Worm (Caenorhabditis elegans): Measurements from ENCODE around the gene hpo-40.

- no peak for TF ChIP-seq mxl-2 (GFP tag; conservative IDR thresholded peaks at IDR 0.05)
- no peak for TF ChIP-seq ceh-82 (tag; optimal IDR thresholded peaks at IDR 0.05)
- no peak for TF ChIP-seq dmd-6 (GFP tag; IDR thresholded peaks at IDR 0.05)
- TF ChIP-seq duxl-1 (tag; optimal IDR thresholded peaks at IDR 0.05; ENCODE audit: poor library complexity), result no peak
- TF ChIP-seq daf-12 (tag; optimal IDR thresholded peaks at IDR 0.05), result no peak
- TF ChIP-seq jun-1 (tag; optimal IDR thresholded peaks at IDR 0.05), result no peak
- TF ChIP-seq ama-1 (optimal IDR thresholded peaks at IDR 0.05), result peak; percentile 59
- no peak for TF ChIP-seq ceh-32 (tag; optimal IDR thresholded peaks at IDR 0.05; ENCODE audit: poor library complexity)
- TF ChIP-seq zfp-2 (tag; optimal IDR thresholded peaks at IDR 0.05), result no peak
- no peak for TF ChIP-seq pha-4 (GFP tag; IDR thresholded peaks at IDR 0.05)
- TF ChIP-seq pha-4 (tag; optimal IDR thresholded peaks at IDR 0.05), result peak; percentile 68
- no peak for TF ChIP-seq ceh-28 (tag; optimal IDR thresholded peaks at IDR 0.05)
- TF ChIP-seq dmd-8 (GFP tag; IDR thresholded peaks at IDR 0.05), result no peak
Observed at ce11 chrV:10255005-10255472, 42.3 kb downstream of the hpo-40 start, which contains the start of gene rop-1.

Data from whole organism, L4 larva.